Fruit fly (Drosophila melanogaster): Measurements from ENCODE around the gene capt.

dm6 chr2L:1125437-1125836, 32.6 kb downstream of the capt start:
- no peak for TF ChIP-seq dysf (GFP tag; IDR thresholded peaks at IDR 0.05)
- no peak for TF ChIP-seq CG16779 (GFP tag; IDR thresholded peaks at IDR 0.05)
- TF ChIP-seq CG8478 (optimal IDR thresholded peaks at IDR 0.05) = no peak
- TF ChIP-seq fd102C (GFP tag; optimal IDR thresholded peaks at IDR 0.05) = no peak
